Fruit fly (Drosophila melanogaster) whole organism, pupa: Measurements from ENCODE around the gene CG10920.

Experiments used
- CG10348 ChIP-seq: fragments of 200-800 bp; sonication (Bioruptor generic); IDR thresholded peaks from 2 replicates; pipeline ENCODE4 v1.3.6; 2022; ENCODE audit warnings: missing biosample characterization, missing genetic modification characterization
- CG15710 ChIP-seq: fragments of 200-800 bp; sonication (Bioruptor generic); optimal IDR thresholded peaks from 2 replicates; lab custom pipeline; 2018; ENCODE audit warnings: missing biosample characterization, mild to moderate bottlenecking, missing genetic modification characterization, moderate library complexity
- CG17806 ChIP-seq: fragments of 200-800 bp; sonication (Bioruptor generic); optimal IDR thresholded peaks from 2 replicates; lab custom pipeline; 2018; ENCODE audit warnings: missing biosample characterization, mild to moderate bottlenecking, missing genetic modification characterization, moderate library complexity
- CG4496 ChIP-seq: fragments of 200-800 bp; sonication (Bioruptor generic); IDR thresholded peaks from 3 replicates; pipeline ENCODE4 v1.3.6; 2022; ENCODE audit warnings: missing biosample characterization, missing genetic modification characterization
- EcR ChIP-seq: fragments of 200-800 bp; sonication (Bioruptor generic); optimal IDR thresholded peaks from 3 replicates; lab custom pipeline; 2019; ENCODE audit warnings: missing biosample characterization, missing genetic modification characterization, mild to moderate bottlenecking, moderate library complexity, missing genetic modification reagents
- Pif1B ChIP-seq: fragments of 200-800 bp; sonication (Bioruptor generic); optimal IDR thresholded peaks from 3 replicates; lab custom pipeline; 2016; ENCODE audit warnings: missing biosample characterization, missing genetic modification characterization
- gl ChIP-seq: fragments of 200-800 bp; sonication (Bioruptor generic); optimal IDR thresholded peaks from 2 replicates; lab custom pipeline; 2018; ENCODE audit warnings: missing biosample characterization, mild to moderate bottlenecking, missing genetic modification characterization
- rn ChIP-seq: fragments of 200-800 bp; sonication (Bioruptor generic); IDR thresholded peaks from 2 replicates; pipeline ENCODE4 v1.3.6; 2022; ENCODE audit warnings: missing biosample characterization, missing genetic modification characterization

The CG10920 gene

dm6 chrX:7822910-7823309 is 31.1 kb downstream of the CG10920 start:
- no peak for TF ChIP-seq rn (GFP tag; lab: Robert Waterston, UW)
- TF ChIP-seq EcR (GFP tag; lab: Kevin White, UChicago) = no peak
- TF ChIP-seq CG17806 (tag; lab: Kevin White, UChicago) = no peak
- no peak for TF ChIP-seq Pif1B (GFP tag; lab: Kevin White, UChicago)
- TF ChIP-seq CG15710 (tag; lab: Kevin White, UChicago) = no peak
- no peak for TF ChIP-seq gl (tag; lab: Kevin White, UChicago)
- TF ChIP-seq CG4496 (GFP tag; lab: Robert Waterston, UW) = no peak
- TF ChIP-seq CG10348 (GFP tag; lab: Robert Waterston, UW) = no peak
